Fruit fly (Drosophila melanogaster): ENCODE results near the gene CG18649.

Gene CG18649

DNA sequence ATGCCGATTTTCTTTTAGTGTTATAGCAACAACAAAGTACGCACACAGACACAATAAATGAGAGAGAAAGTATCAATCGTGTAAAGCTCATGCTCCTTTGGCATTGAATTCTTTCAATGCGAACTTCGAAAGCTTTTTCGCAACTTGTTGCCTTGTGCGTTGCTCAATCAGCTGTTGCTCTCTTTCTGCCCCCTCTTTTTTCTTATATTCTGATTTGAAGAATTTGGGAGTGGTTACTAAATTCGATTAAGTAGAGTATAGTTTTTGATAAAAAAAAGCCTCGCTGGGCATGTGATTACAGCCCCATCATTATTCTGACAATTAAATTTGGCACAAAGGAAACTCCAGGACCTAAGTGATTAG, 19.2 kb downstream of the CG18649 start:
- TF ChIP-seq pan (optimal IDR thresholded peaks at IDR 0.05) (no peak), Dfd (GFP tag; optimal IDR thresholded peaks at IDR 0.05) (no peak), Abd-B (GFP tag; optimal IDR thresholded peaks at IDR 0.05) (no peak), CrebA (GFP tag; optimal IDR thresholded peaks at IDR 0.05; ENCODE audit: borderline replicate concordance) (no peak), HLH106 (tag; optimal IDR thresholded peaks at IDR 0.05) (no peak), Hnf4 (GFP tag; optimal IDR thresholded peaks at IDR 0.05) (no peak), CG32264 (GFP tag; optimal IDR thresholded peaks at IDR 0.05) (no peak), Hr78 (GFP tag; optimal IDR thresholded peaks at IDR 0.05) (no peak), tai (GFP tag; optimal IDR thresholded peaks at IDR 0.05) (no peak), brk (GFP tag; optimal IDR thresholded peaks at IDR 0.05) (no peak), GATAd (GFP tag; optimal IDR thresholded peaks at IDR 0.05) (no peak)

DNA sequence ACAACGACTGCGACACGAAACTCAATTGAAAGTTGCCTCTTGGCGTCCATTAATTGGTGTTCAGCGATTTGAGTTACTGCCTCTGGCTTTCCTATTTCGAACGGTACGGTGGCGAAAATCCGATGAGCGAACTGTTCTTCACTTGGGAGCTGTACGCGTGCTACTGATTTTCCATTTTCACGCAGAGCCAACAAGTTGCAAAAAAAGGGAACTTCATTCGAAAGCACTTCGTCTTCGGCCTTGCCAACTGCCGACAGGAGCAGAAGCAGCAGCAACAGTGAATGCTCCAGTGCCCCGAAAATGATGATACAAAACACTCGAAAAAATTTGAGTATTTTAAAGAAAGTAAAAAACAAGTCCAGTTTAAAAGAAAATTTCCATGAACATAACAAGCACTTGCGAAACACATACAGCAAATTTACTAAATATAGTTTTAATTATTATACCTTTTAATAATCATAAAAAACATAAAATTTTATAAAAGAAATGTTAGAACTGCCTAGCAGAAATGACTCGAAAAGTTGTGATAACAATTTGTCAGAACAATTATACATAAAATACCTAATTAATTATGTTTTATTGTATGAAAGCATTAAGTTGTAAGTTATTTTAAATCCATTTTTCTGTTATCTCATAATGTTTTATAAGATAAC, 19.7 kb downstream of the CG18649 start:
- TF ChIP-seq CrebA (GFP tag; optimal IDR thresholded peaks at IDR 0.05; ENCODE audit: borderline replicate concordance) = no peak
- TF ChIP-seq foxo (GFP tag; optimal IDR thresholded peaks at IDR 0.05) = peak in 1 of 2 experiments; percentile 0
- peak; percentile 19 for TF ChIP-seq HLH106 (tag; optimal IDR thresholded peaks at IDR 0.05)

DNA sequence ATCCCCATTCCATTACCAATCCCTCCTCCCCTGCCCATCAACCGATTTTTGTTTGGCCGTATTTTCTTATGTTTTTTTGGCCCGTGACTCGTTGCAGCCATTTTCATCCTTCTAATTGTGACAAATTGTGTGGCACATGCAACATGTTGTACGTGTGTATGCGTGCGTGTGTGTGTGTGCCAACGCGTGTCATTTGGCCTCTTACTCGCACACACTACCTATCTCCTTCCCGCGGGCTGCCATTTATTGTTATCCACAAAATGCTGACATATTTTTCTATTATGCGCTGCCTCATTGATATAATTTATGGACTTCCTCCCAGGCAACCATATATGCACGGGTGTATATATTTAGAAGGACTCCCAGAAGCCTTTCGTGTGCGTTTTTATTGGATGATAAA, 22.2 kb downstream of the CG18649 start:
- peak; percentile 3 for TF ChIP-seq Dfd (GFP tag; optimal IDR thresholded peaks at IDR 0.05)
- TF ChIP-seq Dif (GFP tag; optimal IDR thresholded peaks at IDR 0.05; ENCODE audit: partially characterized antibody) = no peak

DNA sequence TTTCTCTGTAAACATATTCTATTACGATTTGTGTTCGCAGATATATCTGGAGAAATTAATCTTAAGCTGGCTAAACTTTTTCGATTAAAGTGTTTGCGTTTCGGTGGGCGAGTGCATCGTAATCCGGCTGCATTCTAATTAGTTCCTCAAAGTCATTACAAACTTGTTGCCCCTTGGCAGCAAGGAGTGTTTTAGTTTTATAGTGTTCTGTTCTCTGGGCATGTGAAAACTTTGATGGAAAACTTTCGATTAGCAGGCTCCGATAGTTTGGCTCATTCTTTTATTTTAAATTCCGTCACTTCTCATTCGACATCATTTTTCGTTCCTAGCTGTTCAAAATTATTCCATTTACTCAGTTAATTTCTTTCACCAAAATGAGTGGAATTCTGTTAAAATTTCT, 30.7 kb downstream of the CG18649 start, which contains the start of gene CG32148:
TSS of gene CG32148 (plus strand) at position 301 of the 400 bp plus-strand sequence.
- TF ChIP-seq ey (GFP tag; optimal IDR thresholded peaks at IDR 0.05) = no peak
- no peak for TF ChIP-seq Vsx2 (GFP tag; optimal IDR thresholded peaks at IDR 0.05; ENCODE audit: partially characterized antibody)
- TF ChIP-seq br (GFP tag; optimal IDR thresholded peaks at IDR 0.05) = no peak
- no peak for TF ChIP-seq GATAd (GFP tag; optimal IDR thresholded peaks at IDR 0.05)
- no peak for TF ChIP-seq Myc (optimal IDR thresholded peaks at IDR 0.05)
- no peak for TF ChIP-seq h (GFP tag; optimal IDR thresholded peaks at IDR 0.05)
- TF ChIP-seq HLH106 (tag; optimal IDR thresholded peaks at IDR 0.05) = no peak
- TF ChIP-seq sv (GFP tag; optimal IDR thresholded peaks at IDR 0.05) = no peak
- no peak for TF ChIP-seq Mio (GFP tag; optimal IDR thresholded peaks at IDR 0.05)
- no peak for TF ChIP-seq tai (GFP tag; optimal IDR thresholded peaks at IDR 0.05)
- TF ChIP-seq Rel (GFP tag; optimal IDR thresholded peaks at IDR 0.05) = no peak
- no peak for TF ChIP-seq Rel (tag; optimal IDR thresholded peaks at IDR 0.05)

DNA sequence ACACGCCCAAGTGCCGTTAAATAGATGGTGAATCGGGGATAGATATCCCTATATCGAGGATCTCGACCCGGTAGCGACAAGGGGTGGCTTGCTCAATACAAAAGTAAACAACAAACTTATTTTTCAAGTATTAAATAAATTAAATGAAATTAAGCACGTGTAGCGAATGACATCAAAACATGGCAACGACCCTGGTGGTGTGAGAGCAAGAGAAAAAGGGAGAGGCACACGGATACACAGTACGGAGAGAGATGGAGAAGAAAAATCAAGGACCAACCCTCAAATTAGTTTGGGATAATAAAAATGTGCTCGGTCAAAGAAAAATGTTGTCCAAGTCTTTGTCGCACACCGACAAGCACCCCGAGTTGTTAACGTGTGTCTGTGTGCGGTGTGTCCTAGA, 32.9 kb downstream of the CG18649 start:
- no peak for TF ChIP-seq tai (GFP tag; optimal IDR thresholded peaks at IDR 0.05)
- TF ChIP-seq sv (GFP tag; optimal IDR thresholded peaks at IDR 0.05) = no peak
- TF ChIP-seq dmrt93B (GFP tag; optimal IDR thresholded peaks at IDR 0.05) = no peak
- TF ChIP-seq h (GFP tag; optimal IDR thresholded peaks at IDR 0.05) = no peak
- TF ChIP-seq dl (GFP tag; optimal IDR thresholded peaks at IDR 0.05; ENCODE audit: insufficient read depth in 1 of 2, partially characterized antibody in 2 of 2) = no peak
- no peak for TF ChIP-seq woc (GFP tag; optimal IDR thresholded peaks at IDR 0.05)
- no peak for TF ChIP-seq rgr (GFP tag; optimal IDR thresholded peaks at IDR 0.05)
- TF ChIP-seq Mio (GFP tag; optimal IDR thresholded peaks at IDR 0.05) = no peak
- no peak for TF ChIP-seq dsf (GFP tag; optimal IDR thresholded peaks at IDR 0.05; ENCODE audit: borderline replicate concordance)
- TF ChIP-seq brk (GFP tag; optimal IDR thresholded peaks at IDR 0.05) = no peak
- no peak for TF ChIP-seq Hr83 (GFP tag; optimal IDR thresholded peaks at IDR 0.05; ENCODE audit: poor library complexity, severe bottlenecking)
- no peak for TF ChIP-seq OdsH (GFP tag; optimal IDR thresholded peaks at IDR 0.05)
- TF ChIP-seq Jra (GFP tag; optimal IDR thresholded peaks at IDR 0.05) = no peak
- TF ChIP-seq Vsx2 (GFP tag; optimal IDR thresholded peaks at IDR 0.05; ENCODE audit: partially characterized antibody) = no peak
- no peak for TF ChIP-seq Dfd (GFP tag; optimal IDR thresholded peaks at IDR 0.05)
- no peak for TF ChIP-seq Hr78 (GFP tag; optimal IDR thresholded peaks at IDR 0.05)
